Worm (Caenorhabditis elegans): ENCODE data around the gene srz-10.

- TF ChIP-seq nhr-6 (tag; optimal IDR thresholded peaks at IDR 0.05) (no peak), nhr-10 (tag; optimal IDR thresholded peaks at IDR 0.05) (no peak), unc-39 (tag; optimal IDR thresholded peaks at IDR 0.05) (no peak), nhr-12 (tag; optimal IDR thresholded peaks at IDR 0.05) (no peak), R02D3.7 (tag; optimal IDR thresholded peaks at IDR 0.05) (no peak), zag-1 (tag; optimal IDR thresholded peaks at IDR 0.05) (no peak), peb-1 (tag; optimal IDR thresholded peaks at IDR 0.05) (no peak), unc-62 (GFP tag; optimal IDR thresholded peaks at IDR 0.05) (no peak), gmeb-1 (tag; optimal IDR thresholded peaks at IDR 0.05) (no peak), ztf-4 (tag; optimal IDR thresholded peaks at IDR 0.05) (no peak), ceh-16 (tag; optimal IDR thresholded peaks at IDR 0.05) (no peak)
Measured at ce11 chrV:15265814-15266213, 43.1 kb downstream of the srz-10 start, which contains the start of gene M01B2.13.
